Fruit fly (Drosophila melanogaster) S2 (cell line): ENCODE results near the gene CG17147.

Source experiments
- CG8478 ChIP-seq: fragments of >200 bp; optimal IDR thresholded peaks from 2 replicates; lab custom pipeline; 2018
- CTCF ChIP-seq, 2 experiments: fragments of >200 bp; optimal IDR thresholded peaks; 2 replicates each; lab custom pipeline; 2018

dm6 chr3L:20185886-20186285 lies 37.8 kb upstream of the CG17147 start:
- TF ChIP-seq CG8478 (lab: Kevin White, UChicago) (no peak), CTCF (optimal IDR thresholded peaks at IDR 0.05; lab: Kevin White, UChicago) (no peak)
